Fruit fly (Drosophila melanogaster) whole organism, prepupa: Measurements from ENCODE around the gene CG8236.

ENCODE experiments used
- CG15336 ChIP-seq: fragments of 200-800 bp; sonication (Bioruptor generic); IDR thresholded peaks from 2 replicates; pipeline ENCODE4 v1.3.6; 2022; ENCODE audit warnings: missing biosample characterization, missing genetic modification characterization
- CG1621 ChIP-seq: fragments of 200-800 bp; sonication (Bioruptor generic); optimal IDR thresholded peaks from 3 replicates; lab custom pipeline; 2018; ENCODE audit warnings: missing biosample characterization, mild to moderate bottlenecking, missing genetic modification characterization
- CG32006 ChIP-seq: fragments of 200-800 bp; sonication (Bioruptor generic); optimal IDR thresholded peaks from 3 replicates; lab custom pipeline; 2017; ENCODE audit warnings: missing biosample characterization, mild to moderate bottlenecking, missing genetic modification characterization
- net ChIP-seq: fragments of 200-800 bp; sonication (Bioruptor generic); optimal IDR thresholded peaks from 3 replicates; lab custom pipeline; 2016; ENCODE audit warnings: missing biosample characterization, missing genetic modification characterization

dm6 chr3R:8773135-8773534, 3.9 kb downstream of the CG8236 start, which contains the start of gene CG34301:
- TF ChIP-seq CG1621 (tag; lab: Kevin White, UChicago) (no peak), net (GFP tag; lab: Kevin White, UChicago) (no peak), CG15336 (GFP tag; lab: Robert Waterston, UW) (no peak), CG32006 (GFP tag; lab: Kevin White, UChicago) (no peak)
